Fruit fly (Drosophila melanogaster) whole organism, embryonic: ENCODE measurements around the gene CG43998.
A peak's percentile ranks its signal among the peaks of the same experiment; 100 is the strongest.

Experiments used
- Atf-2 ChIP-seq: fragments of 200-800 bp; sonication (Bioruptor generic); optimal IDR thresholded peaks from 2 replicates; lab custom pipeline; 2016; ENCODE audit warnings: missing biosample characterization, missing genetic modification characterization
- CG10274 ChIP-seq: fragments of 200-800 bp; sonication (Bioruptor generic); optimal IDR thresholded peaks from 3 replicates; lab custom pipeline; 2017; ENCODE audit warnings: missing biosample characterization, mild to moderate bottlenecking, missing genetic modification characterization
- CG10959 ChIP-seq: fragments of 200-800 bp; sonication (Bioruptor generic); IDR thresholded peaks from 2 replicates; pipeline ENCODE4 v1.3.6; 2022; ENCODE audit warnings: missing biosample characterization, missing genetic modification characterization
- CG13424 ChIP-seq: fragments of 200-800 bp; sonication (Bioruptor generic); optimal IDR thresholded peaks from 2 replicates; lab custom pipeline; 2019; ENCODE audit warnings: missing biosample characterization, mild to moderate bottlenecking, missing genetic modification characterization, moderate library complexity
- CG13624 ChIP-seq: fragments of 200-800 bp; sonication (Bioruptor generic); optimal IDR thresholded peaks from 2 replicates; lab custom pipeline; 2016; ENCODE audit warnings: missing biosample characterization, missing genetic modification characterization
- CG15073 ChIP-seq: fragments of 200-800 bp; sonication (Bioruptor generic); optimal IDR thresholded peaks from 2 replicates; lab custom pipeline; 2016; ENCODE audit warnings: missing biosample characterization, missing genetic modification characterization
- CG15514 ChIP-seq: fragments of 200-800 bp; sonication (Bioruptor generic); optimal IDR thresholded peaks from 3 replicates; lab custom pipeline; 2017; ENCODE audit warnings: missing biosample characterization, missing genetic modification characterization, mild to moderate bottlenecking, moderate library complexity, missing genetic modification reagents
- CG17328 ChIP-seq: fragments of 200-800 bp; sonication (Bioruptor generic); IDR thresholded peaks from 2 replicates; pipeline ENCODE4 v1.3.6; 2022; ENCODE audit warnings: missing biosample characterization, missing genetic modification characterization
- CG18262 ChIP-seq: fragments of 200-800 bp; optimal IDR thresholded peaks from 3 replicates; lab custom pipeline; 2019; ENCODE audit warnings: missing biosample characterization, mild to moderate bottlenecking, missing genetic modification characterization, moderate library complexity
- CG2199 ChIP-seq: fragments of 200-800 bp; sonication (Bioruptor generic); IDR thresholded peaks from 3 replicates; pipeline ENCODE4 v1.3.6; 2022; ENCODE audit warnings: missing biosample characterization, missing genetic modification characterization
- CG31365 ChIP-seq: fragments of 200-800 bp; sonication (Bioruptor generic); optimal IDR thresholded peaks from 2 replicates; lab custom pipeline; 2018; ENCODE audit warnings: missing biosample characterization, mild to moderate bottlenecking, missing genetic modification characterization
- CG6654 ChIP-seq: fragments of 200-800 bp; sonication (Bioruptor generic); optimal IDR thresholded peaks from 2 replicates; lab custom pipeline; 2017; ENCODE audit warnings: missing biosample characterization, mild to moderate bottlenecking, missing genetic modification characterization
- CG7556 ChIP-seq: fragments of 200-800 bp; sonication (Bioruptor generic); optimal IDR thresholded peaks from 2 replicates; lab custom pipeline; 2017; ENCODE audit warnings: missing biosample characterization, mild to moderate bottlenecking, missing genetic modification characterization
- CG7987 ChIP-seq: fragments of 200-800 bp; sonication (Bioruptor generic); optimal IDR thresholded peaks from 2 replicates; lab custom pipeline; 2018; ENCODE audit warnings: missing biosample characterization, mild to moderate bottlenecking, missing genetic modification characterization, moderate library complexity
- CG8478 ChIP-seq: fragments of >200 bp; optimal IDR thresholded peaks from 2 replicates; lab custom pipeline; 2018
- CG8765 ChIP-seq: fragments of 200-800 bp; sonication (Bioruptor generic); IDR thresholded peaks from 2 replicates; pipeline ENCODE4 v1.3.6; 2022; ENCODE audit warnings: missing biosample characterization, missing genetic modification characterization
- CG9817 ChIP-seq: fragments of 200-800 bp; sonication (Bioruptor generic); optimal IDR thresholded peaks from 2 replicates; lab custom pipeline; 2018; ENCODE audit warnings: missing biosample characterization, mild to moderate bottlenecking, missing genetic modification characterization, moderate library complexity
- Chrac-16 ChIP-seq: fragments of 200-800 bp; sonication (Bioruptor generic); optimal IDR thresholded peaks from 3 replicates; lab custom pipeline; 2016; ENCODE audit warnings: missing biosample characterization, missing genetic modification characterization
- CoRest ChIP-seq: fragments of 200-800 bp; sonication (Bioruptor generic); optimal IDR thresholded peaks from 3 replicates; lab custom pipeline; 2018; ENCODE audit warnings: missing biosample characterization, mild to moderate bottlenecking, missing genetic modification characterization, moderate library complexity
- Dll ChIP-seq: fragments of 200-800 bp; sonication (Bioruptor generic); IDR thresholded peaks from 4 replicates; pipeline ENCODE4 v1.3.6; 2022; ENCODE audit warnings: missing biosample characterization, missing genetic modification characterization; ENCODE audit not compliant: partially characterized antibody
- E2f2 ChIP-seq: fragments of 200-800 bp; sonication (Bioruptor generic); IDR thresholded peaks from 2 replicates; pipeline ENCODE4 v1.3.6; 2022; ENCODE audit warnings: missing biosample characterization, missing genetic modification characterization
- H15 ChIP-seq: fragments of 200-800 bp; sonication (Bioruptor generic); IDR thresholded peaks from 3 replicates; pipeline ENCODE4 v1.3.6; 2022; ENCODE audit warnings: missing biosample characterization, missing genetic modification characterization
- HLHmδ ChIP-seq: fragments of 200-800 bp; sonication (Bioruptor generic); optimal IDR thresholded peaks from 2 replicates; lab custom pipeline; 2018; ENCODE audit warnings: missing biosample characterization, mild to moderate bottlenecking, missing genetic modification characterization, moderate library complexity
- NC2β ChIP-seq: fragments of 200-800 bp; sonication (Bioruptor generic); optimal IDR thresholded peaks from 2 replicates; lab custom pipeline; 2016; ENCODE audit warnings: missing biosample characterization, missing genetic modification characterization
- Oaz ChIP-seq: fragments of 200-800 bp; sonication (Bioruptor generic); IDR thresholded peaks from 2 replicates; pipeline ENCODE4 v1.3.6; 2022; ENCODE audit warnings: missing biosample characterization, missing genetic modification characterization
- Opbp ChIP-seq: fragments of 200-800 bp; sonication (Bioruptor generic); IDR thresholded peaks from 3 replicates; pipeline ENCODE4 v1.3.6; 2022; ENCODE audit warnings: missing biosample characterization, missing genetic modification characterization; ENCODE audit not compliant: partially characterized antibody
- Optix ChIP-seq: fragments of 200-800 bp; sonication (Bioruptor generic); IDR thresholded peaks from 3 replicates; pipeline ENCODE4 v1.3.6; 2022; ENCODE audit warnings: missing biosample characterization, missing genetic modification characterization
- Ptx1 ChIP-seq: fragments of 200-800 bp; sonication (Bioruptor generic); IDR thresholded peaks from 2 replicates; pipeline ENCODE4 v1.3.6; 2022; ENCODE audit warnings: missing biosample characterization, missing genetic modification characterization
- Scr ChIP-seq: fragments of 200-800 bp; sonication (Bioruptor generic); IDR thresholded peaks from 2 replicates; pipeline ENCODE4 v1.3.6; 2022; ENCODE audit warnings: missing biosample characterization, missing genetic modification characterization; ENCODE audit not compliant: partially characterized antibody
- Sox100B ChIP-seq: fragments of 200-800 bp; sonication (Bioruptor generic); optimal IDR thresholded peaks from 3 replicates; lab custom pipeline; 2018; ENCODE audit warnings: missing biosample characterization, mild to moderate bottlenecking, missing genetic modification characterization
- Spps ChIP-seq: fragments of 200-800 bp; sonication (Bioruptor generic); optimal IDR thresholded peaks from 2 replicates; lab custom pipeline; 2018; ENCODE audit warnings: missing biosample characterization, mild to moderate bottlenecking, missing genetic modification characterization
- Stat92E ChIP-seq, 3 experiments: fragments of >200 bp in 2 of 3; fragments of 200-800 bp in 1 of 3; sonication (Bioruptor generic) in 1 of 3; optimal IDR thresholded peaks; 2 replicates each; lab custom pipeline; 2017 to 2019; ENCODE audit warnings: missing biosample characterization in 3 of 3, missing genetic modification characterization in 3 of 3, mild to moderate bottlenecking in 1 of 3, moderate library complexity in 1 of 3
- Trl ChIP-seq, 3 experiments: fragments of >200 bp in 2 of 3; fragments of 200-800 bp in 1 of 3; sonication (Bioruptor generic) in 1 of 3; optimal IDR thresholded peaks; 2 replicates in 1 of 3; 3 replicates in 2 of 3; lab custom pipeline; 2016 to 2017; ENCODE audit warnings: missing biosample characterization in 1 of 3, missing genetic modification characterization in 1 of 3
- aop ChIP-seq: fragments of 200-800 bp; sonication (Bioruptor generic); IDR thresholded peaks from 2 replicates; pipeline ENCODE4 v1.3.6; 2022; ENCODE audit warnings: missing biosample characterization, missing genetic modification characterization
- btn ChIP-seq: fragments of 200-800 bp; sonication (Bioruptor generic); optimal IDR thresholded peaks from 2 replicates; lab custom pipeline; 2016; ENCODE audit warnings: missing biosample characterization, missing genetic modification characterization
- cwo ChIP-seq: fragments of 200-800 bp; sonication (Bioruptor generic); optimal IDR thresholded peaks from 3 replicates; lab custom pipeline; 2017; ENCODE audit warnings: missing biosample characterization, missing genetic modification characterization, mild to moderate bottlenecking, moderate library complexity, missing genetic modification reagents
- dan ChIP-seq: fragments of 200-800 bp; sonication (Bioruptor generic); IDR thresholded peaks from 2 replicates; pipeline ENCODE4 v1.3.6; 2022; ENCODE audit warnings: missing biosample characterization, missing genetic modification characterization
- dmrt99B ChIP-seq: fragments of 200-800 bp; sonication (Bioruptor generic); optimal IDR thresholded peaks from 2 replicates; lab custom pipeline; 2018; ENCODE audit warnings: missing biosample characterization, mild to moderate bottlenecking, missing genetic modification characterization, moderate library complexity
- oc ChIP-seq: fragments of 200-800 bp; sonication (Bioruptor generic); optimal IDR thresholded peaks from 2 replicates; lab custom pipeline; 2018; ENCODE audit warnings: missing biosample characterization, mild to moderate bottlenecking, missing genetic modification characterization, moderate library complexity
- p53 ChIP-seq: fragments of 200-800 bp; sonication (Bioruptor generic); optimal IDR thresholded peaks from 2 replicates; lab custom pipeline; 2016; ENCODE audit warnings: missing biosample characterization, missing genetic modification characterization
- peb ChIP-seq: fragments of 200-800 bp; sonication (Bioruptor generic); IDR thresholded peaks from 2 replicates; pipeline ENCODE4 v1.3.6; 2022; ENCODE audit warnings: missing biosample characterization, missing genetic modification characterization
- pho ChIP-seq: fragments of 200-800 bp; sonication (Bioruptor generic); optimal IDR thresholded peaks from 2 replicates; lab custom pipeline; 2016; ENCODE audit warnings: missing biosample characterization, missing genetic modification characterization
- phol ChIP-seq: fragments of 200-800 bp; sonication (Bioruptor generic); optimal IDR thresholded peaks from 3 replicates; lab custom pipeline; 2018; ENCODE audit warnings: missing biosample characterization, mild to moderate bottlenecking, missing genetic modification characterization, moderate library complexity
- pzg ChIP-seq: fragments of 200-800 bp; sonication (Bioruptor generic); optimal IDR thresholded peaks from 3 replicates; lab custom pipeline; 2018; ENCODE audit warnings: missing biosample characterization, mild to moderate bottlenecking, missing genetic modification characterization, moderate library complexity
- tio ChIP-seq: fragments of 200-800 bp; sonication (Bioruptor generic); optimal IDR thresholded peaks from 2 replicates; lab custom pipeline; 2017; ENCODE audit warnings: missing biosample characterization, missing genetic modification characterization, inconsistent platforms
- twi ChIP-seq: fragments of 200-800 bp; optimal IDR thresholded peaks from 2 replicates; lab custom pipeline; 2019; ENCODE audit warnings: missing biosample characterization, mild to moderate bottlenecking, missing genetic modification characterization, moderate library complexity
- wor ChIP-seq: fragments of 200-800 bp; sonication (Bioruptor generic); IDR thresholded peaks from 2 replicates; pipeline ENCODE4 v1.3.6; 2022; ENCODE audit warnings: missing biosample characterization, missing genetic modification characterization

Gene CG43998

DNA sequence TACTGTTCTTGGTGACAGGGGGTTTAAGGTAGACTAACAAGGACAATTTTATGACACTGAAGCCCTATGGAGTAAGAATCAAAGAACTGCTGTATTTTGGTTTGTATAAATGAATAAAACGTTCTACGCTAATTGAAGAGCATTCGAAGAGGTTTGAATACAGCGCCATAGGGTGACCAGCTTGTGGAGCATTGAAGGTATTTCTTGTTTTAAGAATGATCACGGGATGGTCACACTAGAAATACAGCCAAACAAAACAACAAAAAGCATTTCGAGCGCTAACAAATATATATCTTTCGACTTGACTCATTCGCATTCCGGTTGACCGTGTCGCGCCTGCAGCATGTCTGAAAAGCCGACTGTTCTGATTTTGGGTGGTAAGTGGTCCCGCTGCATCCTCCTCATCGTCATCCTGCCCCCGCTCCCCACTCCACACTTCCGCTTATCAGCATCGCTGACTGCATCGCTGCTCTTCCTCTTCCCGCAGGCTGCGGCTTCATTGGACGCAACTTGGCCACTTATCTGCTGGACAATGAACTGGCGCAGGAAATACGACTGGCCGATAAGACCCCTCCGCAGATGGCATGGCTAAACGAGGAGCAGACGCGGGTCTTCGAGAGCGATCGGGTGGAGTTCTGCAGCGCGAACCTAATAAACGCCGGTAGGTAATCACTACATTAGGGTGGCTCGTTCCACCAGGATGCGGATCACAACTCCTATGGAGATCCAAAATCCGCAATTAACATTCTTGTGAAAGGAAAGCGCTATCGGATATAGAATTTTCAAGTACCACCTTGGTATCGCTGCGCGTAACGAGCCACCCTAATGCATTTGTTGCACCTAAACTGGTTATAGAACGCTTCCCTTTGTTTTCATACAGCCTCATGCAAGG lies 5.1 kb upstream of the CG43998 start, which contains the start of gene CG5854 (continued):
- peak; percentile 28 for TF ChIP-seq CG13624 (GFP tag; lab: Kevin White, UChicago)
- TF ChIP-seq NC2β (GFP tag; lab: Kevin White, UChicago) = peak; percentile 75
- peak; percentile 81 for TF ChIP-seq pzg (GFP tag; lab: Kevin White, UChicago)
- no peak for TF ChIP-seq Scr (GFP tag; lab: Robert Waterston, UW)
- peak; percentile 88 for TF ChIP-seq CG17328 (GFP tag; lab: Robert Waterston, UW)
- peak; percentile 69; the same call in 2 of the 3 replicates for TF ChIP-seq H15
- TF ChIP-seq CG6654 (GFP tag; lab: Kevin White, UChicago) = peak; percentile 69
- TF ChIP-seq Trl (optimal IDR thresholded peaks at IDR 0.05; lab: Kevin White, UChicago) = no peak
- TF ChIP-seq Trl (GFP tag; optimal IDR thresholded peaks at IDR 0.05; lab: Kevin White, UChicago) = peak; percentile 76
- peak; percentile 15 for TF ChIP-seq twi (tag; lab: Kevin White, UChicago)
- TF ChIP-seq CG15514 = peak; percentile 68
- TF ChIP-seq Dll (GFP tag; lab: Robert Waterston, UW) = peak; percentile 43; the same call in 1 of the 4 replicates
- peak; percentile 68 for TF ChIP-seq cwo
- peak; percentile 73 for TF ChIP-seq CG7556 (GFP tag; lab: Kevin White, UChicago)
- peak; percentile 43 for TF ChIP-seq CG31365
- TF ChIP-seq Optix = peak; percentile 67; the same call in 2 of the 3 replicates
- TF ChIP-seq phol (tag; lab: Kevin White, UChicago) = peak; percentile 72
- TF ChIP-seq dmrt99B (tag; lab: Kevin White, UChicago) = peak; percentile 73
- TF ChIP-seq CG15073 (GFP tag; lab: Kevin White, UChicago) = no peak
- TF ChIP-seq dan (GFP tag; lab: Robert Waterston, UW) = no peak
- no peak for TF ChIP-seq CG8765
- peak; percentile 64 for TF ChIP-seq Chrac-16 (GFP tag; lab: Kevin White, UChicago)
- TF ChIP-seq CG2199 (GFP tag; lab: Robert Waterston, UW) = no peak
- TF ChIP-seq CoRest (tag; lab: Kevin White, UChicago) = peak; percentile 52
- TF ChIP-seq Opbp (GFP tag; lab: Robert Waterston, UW) = 0 out of 3 replicates have a peak, but pooled peaks have one; percentile 6
- peak; percentile 67 for TF ChIP-seq btn (GFP tag; lab: Kevin White, UChicago)
- TF ChIP-seq CG9817 = peak; percentile 11
- TF ChIP-seq CG10959 (GFP tag; lab: Robert Waterston, UW) = peak; percentile 42; the same call in 1 of the 2 replicates
- no peak for TF ChIP-seq HLHmδ (GFP tag; lab: Kevin White, UChicago)
- peak; percentile 48 for TF ChIP-seq wor (GFP tag; lab: Robert Waterston, UW)
- TF ChIP-seq Atf-2 (GFP tag; lab: Kevin White, UChicago) = peak; percentile 68
- TF ChIP-seq E2f2 (GFP tag; lab: Robert Waterston, UW) = peak; percentile 97
- peak; percentile 6 for TF ChIP-seq p53 (GFP tag; lab: Kevin White, UChicago)
- peak; percentile 52 for TF ChIP-seq Sox100B
- TF ChIP-seq tio (GFP tag; lab: Kevin White, UChicago) = no peak
- peak; percentile 69 for TF ChIP-seq CG13424 (tag; lab: Kevin White, UChicago)
- no peak for TF ChIP-seq CG8478 (lab: Kevin White, UChicago)
- TF ChIP-seq pho = peak; percentile 22
- TF ChIP-seq CG10274 = peak; percentile 45
- TF ChIP-seq CG18262 (tag; lab: Kevin White, UChicago) = peak; percentile 80
- peak; percentile 59 for TF ChIP-seq CG7987 (GFP tag; lab: Kevin White, UChicago)
- no peak for TF ChIP-seq Oaz (GFP tag; lab: Robert Waterston, UW)
- TF ChIP-seq Ptx1 (GFP tag; lab: Robert Waterston, UW) = peak; percentile 66
- peak; percentile 50; the same call in 1 of the 2 replicates for TF ChIP-seq aop
- 0 out of 2 replicates have a peak, but pooled peaks have one; percentile 29 for TF ChIP-seq peb (GFP tag; lab: Robert Waterston, UW)
- peak in 1 of 3 experiments; percentile 74 for TF ChIP-seq Stat92E (GFP tag; optimal IDR thresholded peaks at IDR 0.05; lab: Kevin White, UChicago)
- peak; percentile 71 for TF ChIP-seq oc (tag; lab: Kevin White, UChicago)
- TF ChIP-seq Spps (tag; lab: Kevin White, UChicago) = peak; percentile 29
